Fruit fly (Drosophila melanogaster) whole organism, wandering third instar larva: Measurements from ENCODE around the gene CG31516.

Experiments
- Abd-B ChIP-seq: fragments of >200 bp; optimal IDR thresholded peaks from 2 replicates; lab custom pipeline; 2017; ENCODE audit warnings: missing biosample characterization, missing genetic modification characterization
- Dfd ChIP-seq: fragments of >200 bp; optimal IDR thresholded peaks from 2 replicates; lab custom pipeline; 2017; ENCODE audit warnings: missing biosample characterization, missing genetic modification characterization
- HLH106 ChIP-seq: fragments of 200-800 bp; optimal IDR thresholded peaks from 3 replicates; lab custom pipeline; 2019; ENCODE audit warnings: missing biosample characterization, mild to moderate bottlenecking, missing genetic modification characterization, moderate library complexity
- Sp1 ChIP-seq: fragments of 200-800 bp; sonication (Bioruptor generic); optimal IDR thresholded peaks from 3 replicates; lab custom pipeline; 2019; ENCODE audit warnings: missing biosample characterization, mild to moderate bottlenecking, missing genetic modification characterization, moderate library complexity
- pan ChIP-seq: fragments of >200 bp; optimal IDR thresholded peaks from 2 replicates; lab custom pipeline; 2017
- usp ChIP-seq: fragments of >200 bp; optimal IDR thresholded peaks from 2 replicates; lab custom pipeline; 2017; ENCODE audit warnings: missing biosample characterization, missing genetic modification characterization

DNA sequence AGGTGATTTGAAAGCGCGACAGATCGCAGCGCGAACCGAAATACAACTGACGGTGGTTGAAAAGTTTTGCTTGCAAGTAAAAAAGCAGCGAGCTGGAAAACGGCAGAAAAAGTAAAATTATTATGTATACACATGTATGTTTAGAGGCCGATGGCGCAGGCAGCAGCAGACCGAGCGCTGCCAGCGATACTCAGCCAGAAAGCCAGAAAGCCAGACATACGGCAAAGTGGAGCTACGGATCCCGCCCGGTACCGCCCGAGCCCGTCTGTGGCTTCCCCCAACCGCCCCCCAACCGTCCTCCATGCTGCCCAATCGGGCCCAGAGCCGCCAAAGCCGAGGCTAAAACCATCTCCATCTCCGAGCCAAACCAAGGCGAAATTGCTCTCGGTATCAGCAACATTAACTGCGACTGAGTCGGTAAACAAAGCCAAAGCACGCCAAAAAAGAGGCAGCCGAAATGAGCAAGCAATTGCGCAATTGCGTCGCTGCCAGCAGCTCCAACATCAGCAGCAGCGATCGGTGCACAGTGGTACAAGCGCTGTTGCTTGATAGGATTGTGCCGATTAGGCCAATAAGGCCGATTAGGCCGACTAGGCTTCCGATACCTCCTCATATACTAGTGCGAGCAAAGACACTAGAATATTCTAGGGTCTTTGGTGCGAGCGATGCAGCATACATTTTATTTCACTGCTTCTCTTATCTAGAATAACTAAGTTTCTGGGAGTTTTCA, 4.5 kb downstream of the CG31516 start, which contains the start of gene CG14636:
- TF ChIP-seq usp (no peak), Sp1 (GFP tag; lab: Kevin White, UChicago) (peak; percentile 29), Dfd (GFP tag; lab: Kevin White, UChicago) (peak; percentile 81), pan (lab: Kevin White, UChicago) (no peak), Abd-B (no peak), HLH106 (tag; lab: Kevin White, UChicago) (peak; percentile 61)
